Fruit fly (Drosophila melanogaster) whole organism, pupa: ENCODE results near the gene Trm1.

ENCODE experiments used
- CG10348 ChIP-seq: fragments of 200-800 bp; sonication (Bioruptor generic); IDR thresholded peaks from 2 replicates; pipeline ENCODE4 v1.3.6; 2022; ENCODE audit warnings: missing biosample characterization, missing genetic modification characterization
- CG12605 ChIP-seq: fragments of 200-800 bp; sonication (Bioruptor generic); IDR thresholded peaks from 2 replicates; pipeline ENCODE4 v1.3.6; 2022; ENCODE audit warnings: missing biosample characterization, missing genetic modification characterization
- CG13204 ChIP-seq: fragments of 200-800 bp; sonication (Bioruptor generic); optimal IDR thresholded peaks from 2 replicates; lab custom pipeline; 2018; ENCODE audit warnings: missing biosample characterization, mild to moderate bottlenecking, missing genetic modification characterization, moderate library complexity
- CG14655 ChIP-seq: fragments of 200-800 bp; sonication (Bioruptor generic); optimal IDR thresholded peaks from 3 replicates; lab custom pipeline; 2017; ENCODE audit warnings: mild to moderate bottlenecking, missing biosample characterization, missing genetic modification reagents, missing genetic modification characterization
- CG15710 ChIP-seq: fragments of 200-800 bp; sonication (Bioruptor generic); optimal IDR thresholded peaks from 2 replicates; lab custom pipeline; 2018; ENCODE audit warnings: missing biosample characterization, mild to moderate bottlenecking, missing genetic modification characterization, moderate library complexity
- CG17806 ChIP-seq: fragments of 200-800 bp; sonication (Bioruptor generic); optimal IDR thresholded peaks from 2 replicates; lab custom pipeline; 2018; ENCODE audit warnings: missing biosample characterization, mild to moderate bottlenecking, missing genetic modification characterization, moderate library complexity
- CG32121 ChIP-seq: fragments of 200-800 bp; sonication (Bioruptor generic); IDR thresholded peaks from 2 replicates; pipeline ENCODE4 v1.3.6; 2022; ENCODE audit warnings: missing biosample characterization, missing genetic modification characterization
- CG34367 ChIP-seq: fragments of 200-800 bp; sonication (Bioruptor generic); optimal IDR thresholded peaks from 2 replicates; lab custom pipeline; 2018; ENCODE audit warnings: missing biosample characterization, mild to moderate bottlenecking, missing genetic modification characterization
- CG4496 ChIP-seq: fragments of 200-800 bp; sonication (Bioruptor generic); IDR thresholded peaks from 3 replicates; pipeline ENCODE4 v1.3.6; 2022; ENCODE audit warnings: missing biosample characterization, missing genetic modification characterization
- CG8159 ChIP-seq: fragments of 200-800 bp; sonication (Bioruptor generic); optimal IDR thresholded peaks from 3 replicates; lab custom pipeline; 2018; ENCODE audit warnings: missing biosample characterization, mild to moderate bottlenecking, missing genetic modification characterization, moderate library complexity
- CG8301 ChIP-seq: fragments of 200-800 bp; sonication (Bioruptor generic); optimal IDR thresholded peaks from 2 replicates; lab custom pipeline; 2018; ENCODE audit warnings: missing biosample characterization, mild to moderate bottlenecking, missing genetic modification characterization
- CG9948 ChIP-seq: fragments of 200-800 bp; sonication (Bioruptor generic); optimal IDR thresholded peaks from 2 replicates; lab custom pipeline; 2018; ENCODE audit warnings: missing biosample characterization, mild to moderate bottlenecking, missing genetic modification characterization, moderate library complexity
- D1 ChIP-seq: fragments of 200-800 bp; sonication (Bioruptor generic); optimal IDR thresholded peaks from 2 replicates; lab custom pipeline; 2018; ENCODE audit warnings: missing biosample characterization, mild to moderate bottlenecking, missing genetic modification characterization, moderate library complexity
- EcR ChIP-seq: fragments of 200-800 bp; sonication (Bioruptor generic); optimal IDR thresholded peaks from 3 replicates; lab custom pipeline; 2019; ENCODE audit warnings: missing biosample characterization, missing genetic modification characterization, mild to moderate bottlenecking, moderate library complexity, missing genetic modification reagents
- Ets98B ChIP-seq: fragments of 200-800 bp; sonication (Bioruptor generic); IDR thresholded peaks from 2 replicates; pipeline ENCODE4 v1.3.6; 2022; ENCODE audit warnings: missing biosample characterization, missing genetic modification characterization
- Pif1A ChIP-seq: fragments of 200-800 bp; sonication (Bioruptor generic); optimal IDR thresholded peaks from 3 replicates; lab custom pipeline; 2016; ENCODE audit warnings: missing biosample characterization, missing genetic modification characterization
- Pif1B ChIP-seq: fragments of 200-800 bp; sonication (Bioruptor generic); optimal IDR thresholded peaks from 3 replicates; lab custom pipeline; 2016; ENCODE audit warnings: missing biosample characterization, missing genetic modification characterization
- Snoo ChIP-seq: fragments of 200-800 bp; sonication (Bioruptor generic); optimal IDR thresholded peaks from 3 replicates; lab custom pipeline; 2017; ENCODE audit warnings: missing biosample characterization, mild to moderate bottlenecking, missing genetic modification characterization, inconsistent platforms
- fd96Ca ChIP-seq: fragments of 200-800 bp; sonication (Bioruptor generic); IDR thresholded peaks from 3 replicates; pipeline ENCODE4 v1.3.6; 2022; ENCODE audit warnings: missing biosample characterization, missing genetic modification characterization
- gl ChIP-seq: fragments of 200-800 bp; sonication (Bioruptor generic); optimal IDR thresholded peaks from 2 replicates; lab custom pipeline; 2018; ENCODE audit warnings: missing biosample characterization, mild to moderate bottlenecking, missing genetic modification characterization
- rn ChIP-seq: fragments of 200-800 bp; sonication (Bioruptor generic); IDR thresholded peaks from 2 replicates; pipeline ENCODE4 v1.3.6; 2022; ENCODE audit warnings: missing biosample characterization, missing genetic modification characterization

Trm1 gene

dm6 chr2L:12472988-12473387 is 45.2 kb downstream of the Trm1 start:
- TF ChIP-seq Snoo (tag; lab: Kevin White, UChicago), result no peak
- no peak for TF ChIP-seq fd96Ca (GFP tag; lab: Robert Waterston, UW)
- TF ChIP-seq CG12605 (GFP tag; lab: Robert Waterston, UW), result no peak
- TF ChIP-seq CG14655 (GFP tag; lab: Kevin White, UChicago), result no peak
- no peak for TF ChIP-seq CG13204 (GFP tag; lab: Kevin White, UChicago)
- no peak for TF ChIP-seq CG32121 (GFP tag; lab: Robert Waterston, UW)
- TF ChIP-seq CG15710, result no peak
- no peak for TF ChIP-seq Ets98B (GFP tag; lab: Robert Waterston, UW)
- TF ChIP-seq CG8159, result no peak
- no peak for TF ChIP-seq D1 (tag; lab: Kevin White, UChicago)
- no peak for TF ChIP-seq CG9948 (tag; lab: Kevin White, UChicago)
- no peak for TF ChIP-seq Pif1A (GFP tag; lab: Kevin White, UChicago)

DNA sequence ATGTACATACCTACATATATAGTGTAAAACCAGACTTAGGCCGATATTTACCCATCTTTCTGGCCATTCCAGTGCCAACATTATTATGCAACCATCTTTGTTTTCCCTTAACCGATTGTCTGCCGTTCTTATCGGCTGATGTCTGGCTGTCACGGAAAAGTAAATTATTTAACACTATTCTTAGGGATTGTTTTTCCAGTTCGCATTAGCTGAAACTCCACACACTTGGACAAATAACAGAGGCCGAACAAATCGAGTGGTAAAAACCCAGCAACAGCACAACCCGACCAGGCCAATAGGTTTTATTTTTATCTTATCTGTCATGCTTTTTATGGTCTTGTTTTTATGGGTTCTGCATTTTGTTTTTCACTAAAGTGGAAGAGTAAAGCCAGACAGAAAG is 45.8 kb downstream of the Trm1 start:
- TF ChIP-seq CG4496 (GFP tag; lab: Robert Waterston, UW) (no peak), CG13204 (GFP tag; lab: Kevin White, UChicago) (no peak), Snoo (tag; lab: Kevin White, UChicago) (no peak), CG10348 (no peak), fd96Ca (GFP tag; lab: Robert Waterston, UW) (no peak), CG14655 (GFP tag; lab: Kevin White, UChicago) (no peak), CG8159 (no peak)

DNA sequence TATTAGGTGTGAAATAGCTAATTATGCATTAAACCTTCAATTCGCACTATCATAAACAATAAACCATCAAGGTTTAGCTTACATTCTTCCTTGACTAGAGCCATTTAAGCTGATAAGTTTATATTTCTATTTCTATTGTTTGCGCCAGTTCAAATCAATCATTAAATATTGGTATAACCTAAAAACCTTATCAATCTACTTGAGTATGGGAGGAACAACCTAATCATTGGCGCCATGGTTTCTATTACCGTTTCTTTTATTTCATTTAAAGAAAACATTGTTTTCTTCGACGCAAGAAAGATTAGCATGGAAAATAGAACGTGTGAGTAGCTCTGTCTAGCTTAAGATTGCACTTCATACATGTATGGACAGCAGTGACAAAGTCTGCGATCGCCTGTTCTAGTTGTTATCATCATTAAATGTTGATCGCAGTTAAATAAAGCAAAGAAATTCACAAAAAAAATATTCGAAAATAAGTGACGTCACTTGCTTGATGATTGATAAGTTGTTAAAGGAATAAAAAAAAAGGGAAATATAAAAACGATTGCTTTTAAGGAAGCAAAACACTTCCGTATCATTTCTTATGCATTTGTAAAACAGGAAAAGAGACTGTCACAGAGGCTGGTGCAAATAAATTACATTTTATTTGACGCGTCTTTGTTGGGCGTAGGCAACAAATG is 46.5 kb downstream of the Trm1 start:
- no peak for TF ChIP-seq CG8301 (tag; lab: Kevin White, UChicago)
- TF ChIP-seq CG17806 (tag; lab: Kevin White, UChicago), result no peak
- TF ChIP-seq CG14655 (GFP tag; lab: Kevin White, UChicago), result no peak
- TF ChIP-seq CG32121 (GFP tag; lab: Robert Waterston, UW), result no peak
- no peak for TF ChIP-seq CG4496 (GFP tag; lab: Robert Waterston, UW)
- no peak for TF ChIP-seq D1 (tag; lab: Kevin White, UChicago)
- TF ChIP-seq Ets98B (GFP tag; lab: Robert Waterston, UW), result no peak
- no peak for TF ChIP-seq Snoo (tag; lab: Kevin White, UChicago)
- no peak for TF ChIP-seq CG15710
- TF ChIP-seq Pif1B (GFP tag; lab: Kevin White, UChicago), result no peak
- no peak for TF ChIP-seq CG12605 (GFP tag; lab: Robert Waterston, UW)
- TF ChIP-seq gl (tag; lab: Kevin White, UChicago), result no peak
- no peak for TF ChIP-seq CG9948 (tag; lab: Kevin White, UChicago)
- no peak for TF ChIP-seq fd96Ca (GFP tag; lab: Robert Waterston, UW)
- no peak for TF ChIP-seq Pif1A (GFP tag; lab: Kevin White, UChicago)
- TF ChIP-seq CG10348, result no peak
- TF ChIP-seq CG13204 (GFP tag; lab: Kevin White, UChicago), result no peak

DNA sequence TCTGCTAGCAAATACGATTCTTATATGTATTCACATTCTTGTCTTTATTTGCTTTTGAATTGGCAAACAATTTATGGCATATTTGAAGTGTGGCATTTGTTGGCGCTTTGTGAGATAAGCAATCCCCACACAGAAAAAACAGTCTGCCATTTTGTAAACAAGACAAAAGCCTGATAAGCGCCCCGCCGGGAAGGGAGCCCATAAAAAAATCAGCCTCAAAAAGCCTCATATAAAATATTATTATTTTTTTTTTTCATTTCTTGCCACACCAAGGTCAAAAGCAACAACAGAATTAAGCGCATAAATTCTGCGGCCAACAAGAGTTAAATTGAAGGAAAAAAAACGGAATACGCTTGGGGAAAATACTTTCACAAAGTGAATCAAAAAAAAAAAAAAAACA is 47.5 kb downstream of the Trm1 start:
- peak; percentile 53 for TF ChIP-seq Snoo (tag; lab: Kevin White, UChicago)
- TF ChIP-seq CG34367 (tag; lab: Kevin White, UChicago), result no peak
- 0 out of 2 replicates have a peak, but pooled peaks have one; percentile 18 for TF ChIP-seq CG32121 (GFP tag; lab: Robert Waterston, UW)
- TF ChIP-seq CG15710, result no peak
- TF ChIP-seq CG10348, result no peak
- no peak for TF ChIP-seq D1 (tag; lab: Kevin White, UChicago)
- peak; percentile 32 for TF ChIP-seq Pif1B (GFP tag; lab: Kevin White, UChicago)
- TF ChIP-seq rn (GFP tag; lab: Robert Waterston, UW), result no peak
- no peak for TF ChIP-seq fd96Ca (GFP tag; lab: Robert Waterston, UW)

dm6 chr2L:12476115-12476514 is 48.3 kb downstream of the Trm1 start:
- no peak for TF ChIP-seq CG14655 (GFP tag; lab: Kevin White, UChicago)
- TF ChIP-seq EcR, result no peak
- TF ChIP-seq CG4496 (GFP tag; lab: Robert Waterston, UW), result no peak

DNA sequence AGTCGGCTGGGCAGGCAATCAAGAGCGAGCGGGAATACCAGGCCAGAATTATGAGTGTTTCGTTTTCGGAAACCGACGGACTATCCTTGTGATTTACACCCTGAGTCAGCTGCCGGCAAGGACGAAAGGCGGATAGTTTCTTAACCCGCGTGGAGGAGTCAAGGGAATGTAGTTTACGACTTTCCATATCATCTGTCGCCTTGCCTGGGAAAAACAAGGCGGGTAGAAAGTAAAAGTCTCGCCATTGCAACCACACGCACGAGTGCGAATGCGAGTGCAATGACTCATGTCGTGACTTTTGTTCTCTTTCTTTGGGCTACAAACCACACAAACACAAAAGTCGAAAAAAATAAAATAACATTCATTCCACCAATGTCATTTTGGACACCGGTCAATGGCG is 50.7 kb downstream of the Trm1 start:
- TF ChIP-seq rn (GFP tag; lab: Robert Waterston, UW), result no peak
- TF ChIP-seq EcR, result peak; percentile 91
- no peak for TF ChIP-seq CG8301 (tag; lab: Kevin White, UChicago)
- no peak for TF ChIP-seq Pif1B (GFP tag; lab: Kevin White, UChicago)
- TF ChIP-seq CG14655 (GFP tag; lab: Kevin White, UChicago), result no peak
- 0 out of 2 replicates have a peak, but pooled peaks have one; percentile 28 for TF ChIP-seq CG12605 (GFP tag; lab: Robert Waterston, UW)
- TF ChIP-seq CG4496 (GFP tag; lab: Robert Waterston, UW), result no peak
- TF ChIP-seq CG13204 (GFP tag; lab: Kevin White, UChicago), result no peak
